Worm (Caenorhabditis elegans): Measurements from ENCODE around the gene gen-1.

Gene gen-1

ce11 chrIII:6248064-6248687, at the start of gene gen-1, which contains the start of gene stt-3:
Gene gen-1, minus strand, starts transcription at chrIII:6248158.
Gene stt-3, plus strand, starts transcription at chrIII:6248637.
- TF ChIP-seq ama-1 (optimal IDR thresholded peaks at IDR 0.05), result no peak
- no peak for TF ChIP-seq tra-4 (tag; optimal IDR thresholded peaks at IDR 0.05)

ce11 chrIII:6297599-6297998, 49.6 kb upstream of the gen-1 start:
- TF ChIP-seq F13C5.2 (tag; optimal IDR thresholded peaks at IDR 0.05), result no peak
- no peak for TF ChIP-seq tbx-11 (GFP tag; IDR thresholded peaks at IDR 0.05)
- no peak for TF ChIP-seq sea-1 (GFP tag; conservative IDR thresholded peaks at IDR 0.05)
- TF ChIP-seq ceh-36 (tag; optimal IDR thresholded peaks at IDR 0.05), result no peak
- no peak for TF ChIP-seq ama-1 (optimal IDR thresholded peaks at IDR 0.05)
- TF ChIP-seq scrt-1 (GFP tag; IDR thresholded peaks at IDR 0.05), result no peak
- no peak for TF ChIP-seq ets-7 (tag; optimal IDR thresholded peaks at IDR 0.05)
- no peak for TF ChIP-seq hmg-4 (GFP tag; optimal IDR thresholded peaks at IDR 0.05)
- no peak for TF ChIP-seq flt-1 (GFP tag; IDR thresholded peaks at IDR 0.05)
- no peak for TF ChIP-seq aly-1 (tag; optimal IDR thresholded peaks at IDR 0.05)
- no peak for TF ChIP-seq hmbx-1 (tag; optimal IDR thresholded peaks at IDR 0.05)
- TF ChIP-seq tra-4 (tag; optimal IDR thresholded peaks at IDR 0.05), result no peak
- TF ChIP-seq B0310.2 (tag; optimal IDR thresholded peaks at IDR 0.05), result no peak
- TF ChIP-seq pes-1 (GFP tag; IDR thresholded peaks at IDR 0.05), result no peak
- TF ChIP-seq ceh-13 (GFP tag; optimal IDR thresholded peaks at IDR 0.05), result no peak
- TF ChIP-seq tbx-37 (GFP tag; conservative IDR thresholded peaks at IDR 0.05), result no peak

- TF ChIP-seq tbx-37 (GFP tag; conservative IDR thresholded peaks at IDR 0.05) (no peak), hnd-1 (tag; optimal IDR thresholded peaks at IDR 0.05) (no peak), ets-7 (tag; optimal IDR thresholded peaks at IDR 0.05) (no peak), ceh-13 (GFP tag; optimal IDR thresholded peaks at IDR 0.05) (no peak), ceh-36 (tag; optimal IDR thresholded peaks at IDR 0.05) (no peak), pes-1 (GFP tag; IDR thresholded peaks at IDR 0.05) (no peak), tbx-11 (GFP tag; IDR thresholded peaks at IDR 0.05) (no peak), sea-1 (GFP tag; conservative IDR thresholded peaks at IDR 0.05) (no peak), aly-1 (tag; optimal IDR thresholded peaks at IDR 0.05) (no peak), tra-4 (tag; optimal IDR thresholded peaks at IDR 0.05) (no peak), ama-1 (optimal IDR thresholded peaks at IDR 0.05) (no peak), F13C5.2 (tag; optimal IDR thresholded peaks at IDR 0.05) (no peak), hmg-4 (GFP tag; optimal IDR thresholded peaks at IDR 0.05) (no peak), scrt-1 (GFP tag; IDR thresholded peaks at IDR 0.05) (no peak)
Observed at ce11 chrIII:6295972-6296700, 48.2 kb upstream of the gen-1 start, which contains the start of gene F47D12.7. Gene F47D12.7, minus strand, starts transcription at chrIII:6296022.

ce11 chrIII:6290469-6291182, 42.7 kb upstream of the gen-1 start:
- TF ChIP-seq ama-1 (optimal IDR thresholded peaks at IDR 0.05) (no peak), hmg-4 (GFP tag; optimal IDR thresholded peaks at IDR 0.05) (no peak), sea-1 (GFP tag; conservative IDR thresholded peaks at IDR 0.05) (no peak), tbx-37 (GFP tag; conservative IDR thresholded peaks at IDR 0.05) (no peak), hmbx-1 (tag; optimal IDR thresholded peaks at IDR 0.05) (no peak)

ce11 chrIII:6289366-6289765, 41.4 kb upstream of the gen-1 start:
- TF ChIP-seq F13C5.2 (tag; optimal IDR thresholded peaks at IDR 0.05), result no peak
- TF ChIP-seq aly-1 (tag; optimal IDR thresholded peaks at IDR 0.05), result no peak
- TF ChIP-seq pes-1 (GFP tag; IDR thresholded peaks at IDR 0.05), result no peak
- no peak for TF ChIP-seq hmbx-1 (tag; optimal IDR thresholded peaks at IDR 0.05)
- no peak for TF ChIP-seq B0310.2 (tag; optimal IDR thresholded peaks at IDR 0.05)

- TF ChIP-seq tra-4 (tag; optimal IDR thresholded peaks at IDR 0.05) (no peak), ama-1 (optimal IDR thresholded peaks at IDR 0.05) (no peak), tbx-11 (GFP tag; IDR thresholded peaks at IDR 0.05) (no peak), F13C5.2 (tag; optimal IDR thresholded peaks at IDR 0.05) (no peak)
Observed at ce11 chrIII:6287195-6287594, 39.2 kb upstream of the gen-1 start, which contains the start of gene F47D12.6. Gene F47D12.6, minus strand, starts transcription at chrIII:6287295.

- TF ChIP-seq hmbx-1 (tag; optimal IDR thresholded peaks at IDR 0.05), result no peak
- TF ChIP-seq ceh-13 (GFP tag; optimal IDR thresholded peaks at IDR 0.05), result no peak
- no peak for TF ChIP-seq B0310.2 (tag; optimal IDR thresholded peaks at IDR 0.05)
- no peak for TF ChIP-seq scrt-1 (GFP tag; IDR thresholded peaks at IDR 0.05)
- TF ChIP-seq aly-1 (tag; optimal IDR thresholded peaks at IDR 0.05), result no peak
- no peak for TF ChIP-seq ets-7 (tag; optimal IDR thresholded peaks at IDR 0.05)
- no peak for TF ChIP-seq tra-4 (tag; optimal IDR thresholded peaks at IDR 0.05)
- no peak for TF ChIP-seq hnd-1 (tag; optimal IDR thresholded peaks at IDR 0.05)
- TF ChIP-seq ceh-36 (tag; optimal IDR thresholded peaks at IDR 0.05), result no peak
- no peak for TF ChIP-seq flt-1 (GFP tag; IDR thresholded peaks at IDR 0.05)
- no peak for TF ChIP-seq F13C5.2 (tag; optimal IDR thresholded peaks at IDR 0.05)
- no peak for TF ChIP-seq hmg-4 (GFP tag; optimal IDR thresholded peaks at IDR 0.05)
- no peak for TF ChIP-seq ama-1 (optimal IDR thresholded peaks at IDR 0.05)
- no peak for TF ChIP-seq sea-1 (GFP tag; conservative IDR thresholded peaks at IDR 0.05)
- no peak for TF ChIP-seq tbx-11 (GFP tag; IDR thresholded peaks at IDR 0.05)
- TF ChIP-seq tbx-37 (GFP tag; conservative IDR thresholded peaks at IDR 0.05), result no peak
- no peak for TF ChIP-seq pes-1 (GFP tag; IDR thresholded peaks at IDR 0.05)
Observed at ce11 chrIII:6285890-6286289, 37.9 kb upstream of the gen-1 start, which contains the start of gene gadr-3. Gene gadr-3, minus strand, starts transcription at chrIII:6285990.

Data from whole organism, early embryonic.